Worm (Caenorhabditis elegans): ENCODE results near the gene Y50D4B.1.

Y50D4B.1 gene

ce11 chrV:1112658-1113057, at the start of gene Y50D4B.1:
Gene Y50D4B.1 (plus strand): TSS chrV:1112958.
- TF ChIP-seq unc-62 (GFP tag; optimal IDR thresholded peaks at IDR 0.05), result no peak

- no peak for TF ChIP-seq unc-62 (GFP tag; optimal IDR thresholded peaks at IDR 0.05)
These were observed 48.3 kb upstream of the Y50D4B.1 start, which contains the start of gene str-67 for ce11 chrV:1064491-1064890. Gene str-67 (minus strand): TSS chrV:1064591.

- no peak for TF ChIP-seq unc-62 (GFP tag; optimal IDR thresholded peaks at IDR 0.05)
These were observed 45.3 kb upstream of the Y50D4B.1 start, which contains the start of gene K10C9.7 for ce11 chrV:1067468-1067867. Gene K10C9.7 (minus strand): TSS chrV:1067568.

- TF ChIP-seq unc-62 (GFP tag; optimal IDR thresholded peaks at IDR 0.05), result no peak
These were observed 37.8 kb upstream of the Y50D4B.1 start, which contains the start of gene K10C9.1 for ce11 chrV:1074946-1075345. Gene K10C9.1 (plus strand): TSS chrV:1075246.

ce11 chrV:1084016-1084415, 28.7 kb upstream of the Y50D4B.1 start, which contains the start of gene Y50D4B.6:
Gene Y50D4B.6 (plus strand): TSS chrV:1084316.
- TF ChIP-seq unc-62 (GFP tag; optimal IDR thresholded peaks at IDR 0.05), result no peak

ce11 chrV:1087983-1088382, 24.8 kb upstream of the Y50D4B.1 start, which contains the start of gene clec-203:
Gene clec-203 (plus strand): TSS chrV:1088283.
- TF ChIP-seq unc-62 (GFP tag; optimal IDR thresholded peaks at IDR 0.05), result no peak

ce11 chrV:1092359-1092758, 20.4 kb upstream of the Y50D4B.1 start, which contains the start of gene Y50D4B.4:
Gene Y50D4B.4 (plus strand): TSS chrV:1092659.
- no peak for TF ChIP-seq unc-62 (GFP tag; optimal IDR thresholded peaks at IDR 0.05)

ce11 chrV:1100280-1100679, 12.5 kb upstream of the Y50D4B.1 start, which contains the start of gene Y50D4B.2:
Gene Y50D4B.2 (plus strand): TSS chrV:1100580.
- TF ChIP-seq unc-62 (GFP tag; optimal IDR thresholded peaks at IDR 0.05), result no peak

- no peak for TF ChIP-seq unc-62 (GFP tag; optimal IDR thresholded peaks at IDR 0.05)
These were observed 10.2 kb upstream of the Y50D4B.1 start for ce11 chrV:1102569-1102968.

- TF ChIP-seq unc-62 (GFP tag; optimal IDR thresholded peaks at IDR 0.05), result no peak
These were observed 578 bp upstream of the Y50D4B.1 start for ce11 chrV:1112180-1112579.

ce11 chrV:1120101-1120500, 7.3 kb downstream of the Y50D4B.1 start:
- TF ChIP-seq unc-62 (GFP tag; optimal IDR thresholded peaks at IDR 0.05), result no peak

- TF ChIP-seq unc-62 (GFP tag; optimal IDR thresholded peaks at IDR 0.05), result no peak
These were observed 19.3 kb downstream of the Y50D4B.1 start, which contains the start of gene W07B8.4 for ce11 chrV:1131880-1132623. Gene W07B8.4 (minus strand): TSS chrV:1131930.

- no peak for TF ChIP-seq unc-62 (GFP tag; optimal IDR thresholded peaks at IDR 0.05)
These were observed 20.5 kb downstream of the Y50D4B.1 start for ce11 chrV:1133223-1133622.

- TF ChIP-seq unc-62 (GFP tag; optimal IDR thresholded peaks at IDR 0.05), result no peak
These were observed 21.1 kb downstream of the Y50D4B.1 start, which contains the start of gene cpr-5 for ce11 chrV:1133840-1134239. Gene cpr-5 (minus strand): TSS chrV:1134036.

- TF ChIP-seq unc-62 (GFP tag; optimal IDR thresholded peaks at IDR 0.05), result no peak
These were observed 21.5 kb downstream of the Y50D4B.1 start, which contains the start of gene cpr-8 for ce11 chrV:1134302-1134701. Gene cpr-8 (plus strand): TSS chrV:1134602.

- TF ChIP-seq unc-62 (GFP tag; optimal IDR thresholded peaks at IDR 0.05), result no peak
These were observed 28.0 kb downstream of the Y50D4B.1 start for ce11 chrV:1140806-1141205.

ce11 chrV:1141433-1141832, 28.7 kb downstream of the Y50D4B.1 start, which contains the start of gene cutl-22:
Gene cutl-22 (plus strand): TSS chrV:1141733.
- TF ChIP-seq unc-62 (GFP tag; optimal IDR thresholded peaks at IDR 0.05), result no peak

Measured in whole organism, dauer.